Fruit fly (Drosophila melanogaster) S2 (cell line): ENCODE data around the gene CG15035.

ENCODE experiments used
- CG8478 ChIP-seq: fragments of >200 bp; optimal IDR thresholded peaks from 2 replicates; lab custom pipeline; 2018
- CTCF ChIP-seq, 2 experiments: fragments of >200 bp; optimal IDR thresholded peaks; 2 replicates each; lab custom pipeline; 2018

DNA sequence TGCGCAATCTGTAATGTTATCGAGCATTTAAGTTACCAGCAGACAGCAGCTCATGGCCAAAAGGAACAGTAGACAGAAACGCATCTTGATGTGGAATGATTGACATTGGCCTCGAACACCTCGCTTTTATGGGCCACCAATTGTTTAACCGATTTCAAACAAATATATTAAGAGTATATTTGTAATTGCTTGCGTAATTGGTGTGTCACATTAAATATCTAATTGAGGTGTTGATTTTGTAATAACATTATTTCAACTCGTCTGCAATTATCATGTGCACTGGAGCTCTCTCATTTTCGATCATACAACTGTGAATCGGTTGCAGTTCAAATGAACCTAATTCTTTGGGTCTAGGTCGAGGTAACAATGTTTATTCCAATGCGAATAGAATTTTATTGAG, 22.7 kb upstream of the CG15035 start, which contains the start of gene CG32726:
- TF ChIP-seq CTCF (optimal IDR thresholded peaks at IDR 0.05; lab: Kevin White, UChicago) (no peak), CG8478 (lab: Kevin White, UChicago) (no peak)
